Worm (Caenorhabditis elegans) whole organism, L2 larva: Measurements from ENCODE around the gene inx-10.

Experiments
- C34F6.9 ChIP-seq: fragments of 150-350 bp; optimal IDR thresholded peaks from 2 replicates; lab custom pipeline; 2014; ENCODE audit warnings: missing biosample characterization, missing genetic modification characterization
- F13H6.1 ChIP-seq: sonication (generic microtip); optimal IDR thresholded peaks from 2 replicates; lab custom pipeline; 2016; ENCODE audit warnings: missing genetic modification characterization, missing compliant biosample characterization
- Y55F3AM.14 ChIP-seq: fragments of 200-800 bp; sonication (Bioruptor generic); optimal IDR thresholded peaks from 2 replicates; lab custom pipeline; 2018; ENCODE audit warnings: mild to moderate bottlenecking, missing genetic modification characterization, missing compliant biosample characterization
- ZK546.5 ChIP-seq: sonication (generic microtip); optimal IDR thresholded peaks from 2 replicates; lab custom pipeline; 2017; ENCODE audit warnings: missing biosample characterization, missing genetic modification characterization
- alr-1 ChIP-seq: fragments of 150-350 bp; optimal IDR thresholded peaks from 2 replicates; lab custom pipeline; 2014; ENCODE audit warnings: missing biosample characterization, missing genetic modification characterization
- ama-1 ChIP-seq: fragments of 150-350 bp; optimal IDR thresholded peaks from 2 replicates; lab custom pipeline; 2018; ENCODE audit warnings: inconsistent platforms
- blmp-1 ChIP-seq: sonication (generic microtip); optimal IDR thresholded peaks from 2 replicates; lab custom pipeline; 2017; ENCODE audit warnings: missing genetic modification characterization, mild to moderate bottlenecking, missing compliant biosample characterization, antibody characterized with exemption, moderate library complexity; ENCODE audit not compliant: insufficient read depth
- ceh-16 ChIP-seq: fragments of 150-350 bp; optimal IDR thresholded peaks from 2 replicates; lab custom pipeline; 2014; ENCODE audit warnings: missing biosample characterization, missing genetic modification characterization
- ceh-82 ChIP-seq: fragments of 150-350 bp; optimal IDR thresholded peaks from 2 replicates; lab custom pipeline; 2014; ENCODE audit warnings: missing biosample characterization, missing genetic modification characterization
- crh-2 ChIP-seq: sonication (generic microtip); optimal IDR thresholded peaks from 2 replicates; lab custom pipeline; 2017; ENCODE audit warnings: missing biosample characterization, missing genetic modification characterization
- dmd-4 ChIP-seq: sonication (generic microtip); optimal IDR thresholded peaks from 2 replicates; lab custom pipeline; 2017; ENCODE audit warnings: missing biosample characterization, missing genetic modification characterization
- egl-27 ChIP-seq: sonication (generic microtip); optimal IDR thresholded peaks from 3 replicates; lab custom pipeline; 2017; ENCODE audit warnings: missing biosample characterization, missing genetic modification reagents, missing genetic modification characterization
- elt-1 ChIP-seq: fragments of 150-350 bp; optimal IDR thresholded peaks from 2 replicates; lab custom pipeline; 2014; ENCODE audit warnings: missing biosample characterization, missing genetic modification characterization
- elt-3 ChIP-seq: sonication (generic microtip); optimal IDR thresholded peaks from 2 replicates; lab custom pipeline; 2017; ENCODE audit warnings: missing biosample characterization, missing genetic modification characterization
- fos-1 ChIP-seq: fragments of 150-350 bp; optimal IDR thresholded peaks from 2 replicates; lab custom pipeline; 2014; ENCODE audit warnings: missing biosample characterization, missing genetic modification characterization
- gmeb-1 ChIP-seq: fragments of 150-350 bp; optimal IDR thresholded peaks from 2 replicates; lab custom pipeline; 2014; ENCODE audit warnings: missing biosample characterization, missing genetic modification characterization
- lin-11 ChIP-seq: fragments of 150-350 bp; sonication (generic microtip); optimal IDR thresholded peaks from 2 replicates; lab custom pipeline; 2014; ENCODE audit warnings: missing biosample characterization, missing genetic modification characterization, inconsistent platforms, mixed read lengths
- lin-39 ChIP-seq: fragments of 150-350 bp; optimal IDR thresholded peaks from 2 replicates; lab custom pipeline; 2014; ENCODE audit warnings: missing biosample characterization, missing genetic modification reagents, missing genetic modification characterization
- lsy-2 ChIP-seq, 2 experiments: fragments of 150-350 bp in 1 of 2; sonication (generic microtip) in 1 of 2; optimal IDR thresholded peaks; 2 replicates each; lab custom pipeline; 2014 to 2017; ENCODE audit warnings: missing biosample characterization in 2 of 2, missing genetic modification characterization in 2 of 2
- mab-5 ChIP-seq: fragments of 150-350 bp; optimal IDR thresholded peaks from 2 replicates; lab custom pipeline; 2014; ENCODE audit warnings: missing biosample characterization, missing genetic modification characterization
- nhr-11 ChIP-seq: fragments of 150-350 bp; optimal IDR thresholded peaks from 2 replicates; lab custom pipeline; 2014; ENCODE audit warnings: missing biosample characterization, missing genetic modification characterization
- nhr-12 ChIP-seq: fragments of 150-350 bp; optimal IDR thresholded peaks from 2 replicates; lab custom pipeline; 2014; ENCODE audit warnings: missing biosample characterization, missing genetic modification characterization
- nhr-129 ChIP-seq: fragments of 150-350 bp; optimal IDR thresholded peaks from 2 replicates; lab custom pipeline; 2014; ENCODE audit warnings: missing biosample characterization, missing genetic modification characterization
- nhr-21 ChIP-seq: fragments of 150-350 bp; optimal IDR thresholded peaks from 2 replicates; lab custom pipeline; 2014; ENCODE audit warnings: missing biosample characterization, missing genetic modification characterization
- nhr-23 ChIP-seq: fragments of 150-350 bp; optimal IDR thresholded peaks from 2 replicates; lab custom pipeline; 2014; ENCODE audit warnings: missing biosample characterization, missing genetic modification reagents, missing genetic modification characterization
- nhr-237 ChIP-seq: fragments of 150-350 bp; optimal IDR thresholded peaks from 2 replicates; lab custom pipeline; 2014; ENCODE audit warnings: missing biosample characterization, missing genetic modification characterization
- nhr-25 ChIP-seq: fragments of 150-350 bp; sonication (generic microtip); optimal IDR thresholded peaks from 3 replicates; lab custom pipeline; 2014; ENCODE audit warnings: missing biosample characterization, missing genetic modification characterization
- nhr-6 ChIP-seq: fragments of 150-350 bp; optimal IDR thresholded peaks from 2 replicates; lab custom pipeline; 2014; ENCODE audit warnings: missing biosample characterization, missing genetic modification characterization
- nhr-77 ChIP-seq: fragments of 150-350 bp; optimal IDR thresholded peaks from 2 replicates; lab custom pipeline; 2014; ENCODE audit warnings: missing biosample characterization, missing genetic modification characterization
- peb-1 ChIP-seq: fragments of 150-350 bp; optimal IDR thresholded peaks from 2 replicates; lab custom pipeline; 2014; ENCODE audit warnings: missing biosample characterization, missing genetic modification characterization
- sem-4 ChIP-seq: fragments of 150-350 bp; optimal IDR thresholded peaks from 2 replicates; lab custom pipeline; 2014; ENCODE audit warnings: missing biosample characterization, missing genetic modification reagents, missing genetic modification characterization
- skn-1 ChIP-seq: sonication (generic microtip); optimal IDR thresholded peaks from 2 replicates; lab custom pipeline; 2017; ENCODE audit warnings: missing biosample characterization, missing genetic modification characterization
- sma-3 ChIP-seq: sonication (generic microtip); optimal IDR thresholded peaks from 2 replicates; lab custom pipeline; 2016; ENCODE audit warnings: missing genetic modification reagents, missing genetic modification characterization, missing compliant biosample characterization
- sma-9 ChIP-seq, 2 experiments: fragments of 150-350 bp in 1 of 2; sonication (generic microtip) in 1 of 2; optimal IDR thresholded peaks; 2 replicates each; lab custom pipeline; 2014 to 2016; ENCODE audit warnings: missing genetic modification characterization in 2 of 2, mild to moderate bottlenecking in 1 of 2, missing biosample characterization in 1 of 2, missing compliant biosample characterization in 1 of 2, missing genetic modification reagents in 1 of 2, moderate library complexity in 1 of 2
- snpc-4 ChIP-seq: fragments of 150-350 bp; optimal IDR thresholded peaks from 2 replicates; lab custom pipeline; 2014; ENCODE audit warnings: missing biosample characterization, missing genetic modification characterization
- unc-55 ChIP-seq: fragments of 150-350 bp; sonication (generic microtip); optimal IDR thresholded peaks from 3 replicates; lab custom pipeline; 2014; ENCODE audit warnings: missing biosample characterization, missing genetic modification reagents, missing genetic modification characterization
- zag-1 ChIP-seq: fragments of 150-350 bp; optimal IDR thresholded peaks from 2 replicates; lab custom pipeline; 2014; ENCODE audit warnings: missing biosample characterization, missing genetic modification characterization
- ztf-1 ChIP-seq: fragments of 200-800 bp; sonication (Bioruptor generic); conservative IDR thresholded peaks from 2 replicates; pipeline ENCODE4 v1.3.6; 2022; ENCODE audit warnings: missing genetic modification characterization, missing compliant biosample characterization
- ztf-11 ChIP-seq: sonication (generic microtip); optimal IDR thresholded peaks from 2 replicates; lab custom pipeline; 2017; ENCODE audit warnings: missing biosample characterization, missing genetic modification characterization

inx-10 gene

DNA sequence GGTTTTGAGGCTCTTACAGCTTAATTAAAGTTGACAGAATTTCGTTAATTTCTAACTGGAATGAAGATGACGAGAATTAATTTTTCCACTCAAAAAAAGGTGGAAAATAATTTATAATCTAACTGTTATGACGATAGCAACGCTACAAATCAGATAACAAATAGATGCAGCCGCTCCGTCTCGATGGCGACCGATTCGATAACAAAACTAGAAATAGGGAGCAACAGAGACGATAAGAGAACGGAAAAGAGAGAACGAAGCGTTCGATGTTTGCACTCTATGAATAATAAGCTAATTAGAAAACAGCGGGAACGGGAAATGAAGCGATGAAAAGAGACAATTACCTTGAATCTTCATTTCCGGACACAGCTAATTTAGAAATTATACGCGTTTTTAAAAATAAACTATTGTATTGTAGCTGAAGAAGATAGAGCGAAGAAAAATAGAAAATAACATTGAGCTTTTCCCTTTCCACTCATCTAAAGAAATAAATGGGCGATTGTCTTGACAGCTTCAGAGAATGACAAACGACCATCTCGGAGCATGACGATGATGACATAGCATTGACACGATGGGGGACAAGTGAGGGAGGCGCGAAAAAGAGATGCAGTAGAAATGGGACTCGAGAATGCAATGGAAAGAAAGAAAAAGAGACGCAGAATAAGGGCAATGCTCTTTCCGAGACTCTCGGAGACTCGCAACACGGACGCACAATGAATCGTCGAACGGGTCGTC, 11.5 kb upstream of the inx-10 start (continued):
- TF ChIP-seq F13H6.1 (tag; lab: Kevin White, UChicago) (peak; percentile 2), gmeb-1 (tag; lab: Kevin White, UChicago) (no peak), alr-1 (no peak), zag-1 (tag; lab: Kevin White, UChicago) (peak; percentile 39), crh-2 (tag; lab: Kevin White, UChicago) (peak; percentile 32), ZK546.5 (no peak), ztf-11 (tag; lab: Kevin White, UChicago) (no peak), dmd-4 (tag; lab: Kevin White, UChicago) (no peak), lin-11 (tag; lab: Kevin White, UChicago) (no peak), snpc-4 (tag; lab: Kevin White, UChicago) (no peak), fos-1 (tag; lab: Kevin White, UChicago) (peak; percentile 30)

DNA sequence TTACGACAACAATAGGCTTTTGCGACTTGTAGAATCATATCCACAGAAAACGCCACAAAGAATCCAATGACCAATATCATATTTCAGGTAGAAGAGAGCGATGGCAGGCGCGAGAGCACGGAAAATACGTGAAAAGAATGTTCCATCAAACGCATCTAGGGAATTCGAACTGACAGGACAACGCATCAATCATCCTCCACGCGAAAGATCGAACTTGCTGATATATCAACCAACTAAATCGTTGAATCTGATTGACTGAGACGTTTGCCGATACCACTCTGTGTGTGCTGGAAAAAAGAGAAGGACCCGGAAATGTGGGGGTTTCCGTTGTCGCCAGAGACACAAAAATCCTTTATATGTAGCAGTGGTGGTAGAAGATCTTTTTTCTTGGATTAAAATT, 10.9 kb upstream of the inx-10 start:
- TF ChIP-seq nhr-11 (tag; lab: Kevin White, UChicago) (no peak), sma-9 (GFP tag; optimal IDR thresholded peaks at IDR 0.05; lab: Kevin White, UChicago) (peak; percentile 38), sma-9 (tag; optimal IDR thresholded peaks at IDR 0.05; lab: Kevin White, UChicago) (no peak), ztf-11 (tag; lab: Kevin White, UChicago) (no peak), crh-2 (tag; lab: Kevin White, UChicago) (peak; percentile 8), mab-5 (tag; lab: Kevin White, UChicago) (peak; percentile 72), nhr-23 (tag; lab: Kevin White, UChicago) (peak; percentile 45), unc-55 (GFP tag; lab: Kevin White, UChicago) (peak; percentile 48)

DNA sequence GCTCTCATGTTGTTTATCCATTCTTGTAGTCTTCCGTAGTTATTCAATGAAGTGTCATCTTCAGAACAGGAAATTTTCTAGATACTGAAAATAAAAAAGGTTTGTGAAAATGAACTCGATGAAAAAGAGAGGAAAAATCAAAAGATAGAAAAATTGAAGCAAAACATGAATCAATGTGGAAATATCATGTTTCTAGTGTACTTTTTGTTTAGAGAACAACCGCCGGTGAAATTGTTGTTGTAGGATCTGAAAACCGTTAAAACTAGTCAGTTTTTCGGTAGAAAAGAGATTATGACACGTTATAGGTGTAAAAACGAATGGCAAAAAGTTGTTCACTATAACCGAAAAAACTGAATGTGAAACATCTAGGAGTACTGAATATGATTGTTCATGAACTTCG, 9.9 kb upstream of the inx-10 start, which contains the start of gene pacs-1:
pacs-1 (minus strand) TSS at position 101 of the 400 bp plus-strand sequence.
- TF ChIP-seq ztf-1 (GFP tag; lab: Robert Waterston, UW): no peak
- TF ChIP-seq nhr-6 (tag; lab: Kevin White, UChicago): no peak
- TF ChIP-seq elt-1 (tag; lab: Kevin White, UChicago): no peak
- TF ChIP-seq nhr-25: no peak
- TF ChIP-seq alr-1: no peak
- no peak for TF ChIP-seq nhr-21
- no peak for TF ChIP-seq ceh-82
- no peak for TF ChIP-seq sma-3
- TF ChIP-seq nhr-77 (tag; lab: Kevin White, UChicago): no peak
- TF ChIP-seq ceh-16 (tag; lab: Kevin White, UChicago): no peak
- no peak for TF ChIP-seq lin-11 (tag; lab: Kevin White, UChicago)
- TF ChIP-seq sem-4 (tag; lab: Kevin White, UChicago): no peak
- no peak for TF ChIP-seq C34F6.9 (tag; lab: Kevin White, UChicago)
- no peak for TF ChIP-seq ama-1
- TF ChIP-seq nhr-23 (tag; lab: Kevin White, UChicago): no peak
- TF ChIP-seq nhr-237 (tag; lab: Kevin White, UChicago): no peak
- TF ChIP-seq F13H6.1 (tag; lab: Kevin White, UChicago): no peak
- TF ChIP-seq gmeb-1 (tag; lab: Kevin White, UChicago): no peak
- TF ChIP-seq elt-3 (tag; lab: Kevin White, UChicago): no peak
- TF ChIP-seq unc-55 (GFP tag; lab: Kevin White, UChicago): no peak

DNA sequence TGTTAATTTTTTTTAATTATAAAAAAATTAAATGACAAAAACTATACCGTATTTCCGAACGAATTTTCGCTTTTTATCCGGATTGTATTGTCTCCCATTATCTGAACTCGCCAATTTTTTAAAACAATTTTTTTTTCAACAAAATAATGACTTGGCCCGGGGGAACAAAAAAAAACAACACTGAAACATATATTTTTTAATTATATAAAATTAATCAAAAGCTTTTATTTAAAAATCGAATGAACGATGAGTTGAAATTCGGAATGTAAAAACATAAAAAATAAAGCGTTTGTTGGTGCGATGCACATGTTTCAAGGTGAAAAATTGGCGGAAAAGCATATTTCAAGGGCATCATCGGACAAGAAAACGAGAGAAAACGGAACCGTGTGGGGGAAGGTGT, 6.3 kb upstream of the inx-10 start, which contains the start of gene mdt-27:
mdt-27 (minus strand) TSS at position 101 of the 400 bp plus-strand sequence.
- TF ChIP-seq ztf-11 (tag; lab: Kevin White, UChicago) (no peak), alr-1 (no peak), peb-1 (tag; lab: Kevin White, UChicago) (no peak), nhr-12 (tag; lab: Kevin White, UChicago) (no peak), lin-39 (tag; lab: Kevin White, UChicago) (no peak), nhr-23 (tag; lab: Kevin White, UChicago) (no peak), snpc-4 (tag; lab: Kevin White, UChicago) (no peak), egl-27 (tag; lab: Kevin White, UChicago) (no peak), skn-1 (tag; lab: Kevin White, UChicago) (no peak), lsy-2 (tag; optimal IDR thresholded peaks at IDR 0.05; lab: Kevin White, UChicago) (no peak), fos-1 (tag; lab: Kevin White, UChicago) (no peak), nhr-6 (tag; lab: Kevin White, UChicago) (no peak), blmp-1 (tag; lab: Kevin White, UChicago) (no peak), ceh-16 (tag; lab: Kevin White, UChicago) (no peak), Y55F3AM.14 (no peak), elt-1 (tag; lab: Kevin White, UChicago) (no peak), nhr-129 (tag; lab: Kevin White, UChicago) (no peak)
